Fruit fly (Drosophila melanogaster): Measurements from ENCODE around the gene CG13398.

CG13398 gene

dm6 chr2L:8376717-8377116, 38.3 kb downstream of the CG13398 start, which contains the start of the genes CG13390 and CG17294 (continued):
- TF ChIP-seq HLH4C (GFP tag; IDR thresholded peaks at IDR 0.05; ENCODE audit: partially characterized antibody) (peak; percentile 76), CG12769 (tag; optimal IDR thresholded peaks at IDR 0.05) (peak; percentile 99), Atf-2 (GFP tag; optimal IDR thresholded peaks at IDR 0.05) (peak; percentile 91), Dip3 (GFP tag; optimal IDR thresholded peaks at IDR 0.05) (peak; percentile 95), GATAe (GFP tag; conservative IDR thresholded peaks at IDR 0.05) (peak; percentile 99), CG10366 (GFP tag; IDR thresholded peaks at IDR 0.05) (peak; percentile 99), CG2120 (GFP tag; optimal IDR thresholded peaks at IDR 0.05) (peak; percentile 99), CG10321 (GFP tag; IDR thresholded peaks at IDR 0.05) (peak; percentile 90), Awh (GFP tag; IDR thresholded peaks at IDR 0.05) (peak; percentile 100), CG11093 (GFP tag; IDR thresholded peaks at IDR 0.05) (peak; percentile 99), Trl (optimal IDR thresholded peaks at IDR 0.05) (no peak), Trl (GFP tag; optimal IDR thresholded peaks at IDR 0.05) (peak; percentile 92), CG6175 (GFP tag; IDR thresholded peaks at IDR 0.05) (peak; percentile 99), mam (GFP tag; optimal IDR thresholded peaks at IDR 0.05) (peak; percentile 97), ftz-f1 (GFP tag; optimal IDR thresholded peaks at IDR 0.05) (peak; percentile 82), Pdp1 (GFP tag; optimal IDR thresholded peaks at IDR 0.05) (peak; percentile 96 to 97), CG12104 (GFP tag; optimal IDR thresholded peaks at IDR 0.05) (peak; percentile 99), CG3995 (GFP tag; optimal IDR thresholded peaks at IDR 0.05) (peak; percentile 90), CG11085 (GFP tag; IDR thresholded peaks at IDR 0.05) (peak; percentile 100), CG15514 (GFP tag; optimal IDR thresholded peaks at IDR 0.05) (peak; percentile 98), CG2678 (tag; optimal IDR thresholded peaks at IDR 0.05) (peak; percentile 100), CG11560 (tag; IDR thresholded peaks at IDR 0.05) (peak; percentile 95), br (optimal IDR thresholded peaks at IDR 0.05) (no peak), CG8765 (GFP tag; IDR thresholded peaks at IDR 0.05) (peak; percentile 99), sqz (GFP tag; optimal IDR thresholded peaks at IDR 0.05) (peak; percentile 99), CG8281 (tag; optimal IDR thresholded peaks at IDR 0.05) (peak; percentile 96), CG12155 (GFP tag; optimal IDR thresholded peaks at IDR 0.05) (peak; percentile 99), fd64A (GFP tag; optimal IDR thresholded peaks at IDR 0.05) (peak; percentile 98), danr (GFP tag; IDR thresholded peaks at IDR 0.05) (peak; percentile 99), zf30C (GFP tag; optimal IDR thresholded peaks at IDR 0.05) (peak; percentile 54), ems (GFP tag; optimal IDR thresholded peaks at IDR 0.05) (peak; percentile 97), kah (GFP tag; optimal IDR thresholded peaks at IDR 0.05) (peak; percentile 99), pita (GFP tag; optimal IDR thresholded peaks at IDR 0.05) (no peak), CG3065 (GFP tag; optimal IDR thresholded peaks at IDR 0.05) (peak; percentile 97), Deaf1 (tag; optimal IDR thresholded peaks at IDR 0.05) (peak; percentile 92), CG14441 (GFP tag; IDR thresholded peaks at IDR 0.05) (peak; percentile 100), CG8478 (optimal IDR thresholded peaks at IDR 0.05) (no peak), CG10654 (GFP tag; optimal IDR thresholded peaks at IDR 0.05) (peak; percentile 99), Nf-YC (tag; optimal IDR thresholded peaks at IDR 0.05) (peak; percentile 95), CG16815 (GFP tag; optimal IDR thresholded peaks at IDR 0.05) (peak; percentile 99), Elba2 (GFP tag; optimal IDR thresholded peaks at IDR 0.05) (peak; percentile 82), NK7.1 (GFP tag; optimal IDR thresholded peaks at IDR 0.05) (peak; percentile 92), cwo (GFP tag; optimal IDR thresholded peaks at IDR 0.05) (peak; percentile 99), Neu2 (GFP tag; optimal IDR thresholded peaks at IDR 0.05; ENCODE audit: borderline replicate concordance) (peak; percentile 36), gcm2 (GFP tag; optimal IDR thresholded peaks at IDR 0.05) (peak; percentile 92), Hr51 (GFP tag; optimal IDR thresholded peaks at IDR 0.05) (peak; percentile 96 to 100), NfI (GFP tag; optimal IDR thresholded peaks at IDR 0.05) (peak; percentile 100), shn (GFP tag; optimal IDR thresholded peaks at IDR 0.05) (peak; percentile 77), sug (tag; optimal IDR thresholded peaks at IDR 0.05) (peak; percentile 99), CG11723 (GFP tag; optimal IDR thresholded peaks at IDR 0.05) (peak; percentile 99), CG34422 (GFP tag; IDR thresholded peaks at IDR 0.05) (peak; percentile 100), Sry-β (GFP tag; optimal IDR thresholded peaks at IDR 0.05) (peak; percentile 76)

Measured in whole organism, embryonic.